Worm (Caenorhabditis elegans) whole organism, L1 larva: ENCODE measurements around the gene npax-1.
A peak's percentile ranks its signal among the peaks of the same experiment; 100 is the strongest.

Source experiments
- C34B4.2 ChIP-seq: sonication (generic microtip); optimal IDR thresholded peaks from 2 replicates; lab custom pipeline; 2017; ENCODE audit warnings: mild to moderate bottlenecking, missing genetic modification characterization, missing compliant biosample characterization
- aly-2 ChIP-seq: fragments of 150-350 bp; optimal IDR thresholded peaks from 2 replicates; lab custom pipeline; 2014; ENCODE audit warnings: missing biosample characterization, missing genetic modification characterization
- blmp-1 ChIP-seq: fragments of 150-350 bp; optimal IDR thresholded peaks from 2 replicates; lab custom pipeline; 2014; ENCODE audit warnings: missing biosample characterization, missing genetic modification characterization
- ceh-63 ChIP-seq: fragments of 200-800 bp; sonication (Bioruptor generic); optimal IDR thresholded peaks from 2 replicates; lab custom pipeline; 2018; ENCODE audit warnings: mild to moderate bottlenecking, missing genetic modification characterization, missing compliant biosample characterization
- ceh-82 ChIP-seq, 3 experiments: fragments of 150-350 bp in 1 of 3; sonication (generic microtip) in 2 of 3; optimal IDR thresholded peaks; 2 replicates each; lab custom pipeline; 2014 to 2017; ENCODE audit warnings: missing biosample characterization in 3 of 3, missing genetic modification characterization in 3 of 3
- ceh-88 ChIP-seq: fragments of 200-800 bp; sonication (Bioruptor generic); IDR thresholded peaks from 2 replicates; pipeline ENCODE4 v1.3.6; 2022; ENCODE audit warnings: missing genetic modification characterization, missing compliant biosample characterization
- ces-1 ChIP-seq: fragments of 150-350 bp; optimal IDR thresholded peaks from 2 replicates; lab custom pipeline; 2014; ENCODE audit warnings: missing biosample characterization, missing genetic modification reagents, missing genetic modification characterization
- dsc-1 ChIP-seq: sonication (generic microtip); optimal IDR thresholded peaks from 2 replicates; lab custom pipeline; 2016; ENCODE audit warnings: mild to moderate bottlenecking, missing genetic modification characterization, missing compliant biosample characterization
- efl-1 ChIP-seq, 4 experiments: fragments of 150-350 bp; optimal IDR thresholded peaks in 3 of 4; peaks in 1 of 4; 1 replicate in 1 of 4; 2 replicates in 3 of 4; lab custom pipeline; 2014; ENCODE audit warnings: missing biosample characterization in 2 of 4, missing genetic modification characterization in 2 of 4, missing genetic modification reagents in 2 of 4
- efl-3 ChIP-seq: fragments of 200-800 bp; sonication (Bioruptor generic); optimal IDR thresholded peaks from 2 replicates; lab custom pipeline; 2018; ENCODE audit warnings: mild to moderate bottlenecking, missing genetic modification characterization, missing compliant biosample characterization
- elt-3 ChIP-seq, 6 experiments: fragments of 150-350 bp in 1 of 6; sonication (generic microtip); optimal IDR thresholded peaks; 2 replicates each; lab custom pipeline; 2017 to 2018; ENCODE audit warnings: missing biosample characterization in 6 of 6, missing genetic modification characterization in 6 of 6, inconsistent platforms in 1 of 6
- fkh-10 ChIP-seq: sonication (generic microtip); optimal IDR thresholded peaks from 2 replicates; lab custom pipeline; 2017; ENCODE audit warnings: missing biosample characterization, missing genetic modification reagents, missing genetic modification characterization
- fkh-8 ChIP-seq: sonication (generic microtip); optimal IDR thresholded peaks from 2 replicates; lab custom pipeline; 2016; ENCODE audit warnings: mild to moderate bottlenecking, missing genetic modification characterization, missing compliant biosample characterization
- fos-1 ChIP-seq: fragments of 150-350 bp; optimal IDR thresholded peaks from 2 replicates; lab custom pipeline; 2014; ENCODE audit warnings: missing biosample characterization, missing genetic modification characterization
- hlh-17 ChIP-seq: fragments of 200-800 bp; sonication (Bioruptor generic); optimal IDR thresholded peaks from 2 replicates; lab custom pipeline; 2018; ENCODE audit warnings: missing genetic modification characterization, mild to moderate bottlenecking, missing compliant biosample characterization, moderate library complexity, borderline replicate concordance
- irx-1 ChIP-seq: sonication (generic microtip); optimal IDR thresholded peaks from 2 replicates; lab custom pipeline; 2016; ENCODE audit warnings: missing genetic modification characterization, missing compliant biosample characterization
- jun-1 ChIP-seq: fragments of 150-350 bp; optimal IDR thresholded peaks from 2 replicates; lab custom pipeline; 2014; ENCODE audit warnings: missing biosample characterization, missing genetic modification reagents, missing genetic modification characterization
- lin-13 ChIP-seq: fragments of 150-350 bp; optimal IDR thresholded peaks from 2 replicates; lab custom pipeline; 2014; ENCODE audit warnings: missing biosample characterization, missing genetic modification reagents, missing genetic modification characterization
- lin-14 ChIP-seq: fragments of 200-800 bp; sonication (Bioruptor generic); optimal IDR thresholded peaks from 2 replicates; lab custom pipeline; 2018; ENCODE audit warnings: mild to moderate bottlenecking, missing genetic modification characterization, moderate library complexity, missing compliant biosample characterization
- lin-35 ChIP-seq, 2 experiments: fragments of 150-350 bp; optimal IDR thresholded peaks; 2 replicates each; lab custom pipeline; 2014; ENCODE audit warnings: missing biosample characterization in 2 of 2, missing genetic modification characterization in 2 of 2, missing genetic modification reagents in 2 of 2
- lin-39 ChIP-seq: fragments of 150-350 bp; optimal IDR thresholded peaks from 2 replicates; lab custom pipeline; 2014; ENCODE audit warnings: missing biosample characterization, missing genetic modification reagents, missing genetic modification characterization
- mab-9 ChIP-seq: fragments of 200-800 bp; sonication (Bioruptor generic); IDR thresholded peaks from 2 replicates; pipeline ENCODE4 v1.3.6; 2022; ENCODE audit warnings: missing genetic modification reagents, missing genetic modification characterization, missing compliant biosample characterization
- mdl-1 ChIP-seq, 2 experiments: fragments of 150-350 bp; optimal IDR thresholded peaks; 2 replicates each; lab custom pipeline; 2014 to 2017; ENCODE audit warnings: missing biosample characterization in 2 of 2, missing genetic modification characterization in 2 of 2, inconsistent platforms in 1 of 2
- mef-2 ChIP-seq: fragments of 150-350 bp; optimal IDR thresholded peaks from 2 replicates; lab custom pipeline; 2014; ENCODE audit warnings: missing biosample characterization, missing genetic modification characterization
- mep-1 ChIP-seq: fragments of 150-350 bp; optimal IDR thresholded peaks from 2 replicates; lab custom pipeline; 2014; ENCODE audit warnings: missing biosample characterization, missing genetic modification characterization
- nhr-11 ChIP-seq: fragments of 150-350 bp; optimal IDR thresholded peaks from 2 replicates; lab custom pipeline; 2014; ENCODE audit warnings: missing biosample characterization, missing genetic modification characterization
- nhr-12 ChIP-seq: sonication (generic microtip); optimal IDR thresholded peaks from 2 replicates; lab custom pipeline; 2017; ENCODE audit warnings: missing biosample characterization, missing genetic modification characterization
- nhr-19 ChIP-seq: fragments of 200-800 bp; sonication (Bioruptor generic); conservative IDR thresholded peaks from 2 replicates; pipeline ENCODE4 v1.3.6; 2022; ENCODE audit warnings: missing genetic modification characterization, missing compliant biosample characterization
- nhr-28 ChIP-seq: fragments of 150-350 bp; optimal IDR thresholded peaks from 2 replicates; lab custom pipeline; 2014; ENCODE audit warnings: missing biosample characterization, missing genetic modification characterization
- nhr-71 ChIP-seq: sonication (generic microtip); optimal IDR thresholded peaks from 2 replicates; lab custom pipeline; 2016; ENCODE audit warnings: mild to moderate bottlenecking, missing genetic modification characterization, moderate library complexity, missing compliant biosample characterization
- nhr-76 ChIP-seq: sonication (generic microtip); optimal IDR thresholded peaks from 2 replicates; lab custom pipeline; 2017; ENCODE audit warnings: missing biosample characterization, missing genetic modification characterization
- nhr-77 ChIP-seq: fragments of 150-350 bp; optimal IDR thresholded peaks from 2 replicates; lab custom pipeline; 2014; ENCODE audit warnings: missing biosample characterization, missing genetic modification characterization
- nhr-84 ChIP-seq: sonication (generic microtip); optimal IDR thresholded peaks from 2 replicates; lab custom pipeline; 2017; ENCODE audit warnings: missing biosample characterization, missing genetic modification characterization
- nhr-85 ChIP-seq: sonication (generic microtip); peaks from one replicate; lab custom pipeline; 2016; ENCODE audit warnings: missing genetic modification characterization, inconsistent platforms, missing compliant biosample characterization
- pag-3 ChIP-seq: sonication (generic microtip); optimal IDR thresholded peaks from 2 replicates; lab custom pipeline; 2017; ENCODE audit warnings: missing genetic modification characterization, mild to moderate bottlenecking, missing compliant biosample characterization, antibody characterized with exemption, borderline replicate concordance; ENCODE audit not compliant: insufficient read depth
- pax-3 ChIP-seq: fragments of 200-800 bp; sonication (Bioruptor generic); optimal IDR thresholded peaks from 2 replicates; lab custom pipeline; 2018; ENCODE audit warnings: mild to moderate bottlenecking, missing genetic modification characterization, moderate library complexity, missing compliant biosample characterization
- pqm-1 ChIP-seq: sonication (generic microtip); optimal IDR thresholded peaks from 3 replicates; lab custom pipeline; 2017; ENCODE audit warnings: missing biosample characterization, missing genetic modification characterization
- rnt-1 ChIP-seq: sonication (generic microtip); optimal IDR thresholded peaks from 2 replicates; lab custom pipeline; 2016; ENCODE audit warnings: mild to moderate bottlenecking, missing genetic modification characterization, moderate library complexity, missing compliant biosample characterization
- skn-1 ChIP-seq: fragments of 150-350 bp; optimal IDR thresholded peaks from 2 replicates; lab custom pipeline; 2014; ENCODE audit warnings: missing biosample characterization, missing genetic modification characterization
- sox-4 ChIP-seq: sonication (generic microtip); optimal IDR thresholded peaks from 2 replicates; lab custom pipeline; 2016; ENCODE audit warnings: missing genetic modification characterization, missing compliant biosample characterization
- tbx-2 ChIP-seq: sonication (generic microtip); optimal IDR thresholded peaks from 2 replicates; lab custom pipeline; 2016; ENCODE audit warnings: missing genetic modification characterization, missing compliant biosample characterization
- tlp-1 ChIP-seq: fragments of 150-350 bp; optimal IDR thresholded peaks from 2 replicates; lab custom pipeline; 2014; ENCODE audit warnings: missing biosample characterization, missing genetic modification characterization
- unc-130 ChIP-seq: fragments of 150-350 bp; optimal IDR thresholded peaks from 2 replicates; lab custom pipeline; 2017; ENCODE audit warnings: missing biosample characterization, missing genetic modification characterization, inconsistent platforms
- unc-98 ChIP-seq: fragments of 200-800 bp; sonication (Bioruptor generic); IDR thresholded peaks from 2 replicates; pipeline ENCODE4 v1.3.6; 2022; ENCODE audit warnings: missing genetic modification characterization, missing compliant biosample characterization
- vab-15 ChIP-seq: sonication (generic microtip); optimal IDR thresholded peaks from 2 replicates; lab custom pipeline; 2017; ENCODE audit warnings: missing genotype, mild to moderate bottlenecking, missing genetic modification characterization, missing compliant biosample characterization
- zip-4 ChIP-seq: fragments of 200-800 bp; sonication (Bioruptor generic); optimal IDR thresholded peaks from 2 replicates; lab custom pipeline; 2018; ENCODE audit warnings: mild to moderate bottlenecking, missing genetic modification characterization, moderate library complexity, missing compliant biosample characterization
- ztf-11 ChIP-seq, 2 experiments: sonication (generic microtip); optimal IDR thresholded peaks; 2 replicates each; lab custom pipeline; 2016 to 2017; ENCODE audit warnings: missing genetic modification characterization in 2 of 2, missing biosample characterization in 1 of 2, missing compliant biosample characterization in 1 of 2

Gene npax-1

DNA sequence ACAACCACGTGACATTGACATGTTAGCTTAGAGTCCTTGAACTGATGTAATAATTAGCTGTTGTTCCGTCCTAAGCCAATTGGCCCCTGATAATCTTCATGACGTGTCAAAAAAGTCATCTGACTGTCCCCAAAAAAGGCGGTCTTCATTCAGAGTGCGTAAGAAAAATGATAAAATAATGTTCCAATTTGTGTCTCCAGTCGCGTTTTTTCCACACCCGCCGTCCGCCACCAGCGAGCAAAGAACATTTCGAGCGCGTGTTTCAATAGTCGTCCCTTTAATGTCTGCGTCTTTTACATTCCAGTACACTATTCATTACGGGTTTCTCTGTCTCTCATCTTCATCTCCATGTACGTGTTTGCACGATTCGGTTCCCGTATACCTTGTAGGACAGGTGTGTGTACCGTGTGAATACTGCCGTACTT, 6.4 kb upstream of the npax-1 start (continued):
- TF ChIP-seq fos-1 (tag; lab: Kevin White, UChicago) (peak; percentile 15), ztf-11 (tag; optimal IDR thresholded peaks at IDR 0.05; lab: Kevin White, UChicago) (no peak), tlp-1 (tag; lab: Kevin White, UChicago) (no peak), unc-98 (GFP tag; lab: Robert Waterston, UW) (no peak), pag-3 (tag; lab: Kevin White, UChicago) (no peak), lin-13 (peak; percentile 48), pax-3 (tag; lab: Kevin White, UChicago) (peak; percentile 72), irx-1 (tag; lab: Kevin White, UChicago) (peak; percentile 59), nhr-71 (tag; lab: Kevin White, UChicago) (peak; percentile 92), nhr-84 (tag; lab: Kevin White, UChicago) (no peak), nhr-11 (tag; lab: Kevin White, UChicago) (no peak), sox-4 (tag; lab: Kevin White, UChicago) (peak; percentile 36), rnt-1 (tag; lab: Kevin White, UChicago) (peak; percentile 30), dsc-1 (tag; lab: Kevin White, UChicago) (peak; percentile 97), vab-15 (tag; lab: Kevin White, UChicago) (no peak), nhr-85 (tag; lab: Kevin White, UChicago) (peak; percentile 99), ceh-63 (GFP tag; lab: Kevin White, UChicago) (no peak), mef-2 (tag; lab: Kevin White, UChicago) (no peak), unc-130 (tag; lab: Kevin White, UChicago) (peak; percentile 84), ceh-82 (tag; optimal IDR thresholded peaks at IDR 0.05; lab: Kevin White, UChicago) (peak in 2 of 3 experiments; percentile 23 to 49), zip-4 (GFP tag; lab: Kevin White, UChicago) (peak; percentile 24), nhr-77 (tag; lab: Kevin White, UChicago) (peak; percentile 27), mab-9 (GFP tag; lab: Robert Waterston, UW) (0 out of 2 replicates have a peak, but pooled peaks have one; percentile 55), mep-1 (tag; lab: Kevin White, UChicago) (peak; percentile 42), nhr-19 (GFP tag; lab: Robert Waterston, UW) (peak; percentile 91), jun-1 (tag; lab: Kevin White, UChicago) (peak; percentile 57), lin-39 (tag; lab: Kevin White, UChicago) (no peak), lin-35 (GFP tag; optimal IDR thresholded peaks at IDR 0.05; lab: Kevin White, UChicago) (peak; percentile 31 to 80), nhr-12 (tag; lab: Kevin White, UChicago) (no peak), fkh-10 (GFP tag; lab: Kevin White, UChicago) (no peak), hlh-17 (GFP tag; lab: Kevin White, UChicago) (no peak)

DNA sequence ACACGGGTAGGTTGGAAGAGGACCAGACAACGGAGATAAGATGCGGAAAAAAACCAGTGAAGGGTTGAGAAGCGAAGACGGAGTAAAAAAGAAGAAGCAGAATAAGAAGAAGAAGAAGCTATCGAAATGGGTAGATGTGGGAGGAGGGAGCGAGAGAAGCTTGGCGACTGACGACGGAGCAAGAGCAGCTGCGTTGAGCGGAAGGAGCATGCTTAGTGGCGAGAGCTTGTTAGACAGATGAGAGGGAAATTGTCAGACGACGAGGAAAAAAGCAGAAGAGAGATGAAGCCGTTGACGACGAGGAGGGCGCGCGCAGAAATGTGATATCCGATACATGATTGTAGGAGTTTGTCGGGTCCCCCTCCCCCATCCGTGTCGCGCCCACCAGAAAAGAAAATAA, 4.1 kb downstream of the npax-1 start:
- TF ChIP-seq fos-1 (tag; lab: Kevin White, UChicago) (no peak), tbx-2 (tag; lab: Kevin White, UChicago) (peak; percentile 74), mab-9 (GFP tag; lab: Robert Waterston, UW) (no peak), lin-14 (GFP tag; lab: Kevin White, UChicago) (peak; percentile 89), mdl-1 (tag; optimal IDR thresholded peaks at IDR 0.05; lab: Kevin White, UChicago) (no peak), C34B4.2 (tag; lab: Kevin White, UChicago) (no peak), jun-1 (tag; lab: Kevin White, UChicago) (peak; percentile 16), nhr-28 (tag; lab: Kevin White, UChicago) (no peak), fkh-8 (tag; lab: Kevin White, UChicago) (peak; percentile 74), blmp-1 (tag; lab: Kevin White, UChicago) (no peak), elt-3 (tag; optimal IDR thresholded peaks at IDR 0.05; lab: Kevin White, UChicago) (no peak), nhr-11 (tag; lab: Kevin White, UChicago) (no peak), lin-39 (tag; lab: Kevin White, UChicago) (no peak), lin-13 (no peak), irx-1 (tag; lab: Kevin White, UChicago) (peak; percentile 67), ceh-82 (tag; optimal IDR thresholded peaks at IDR 0.05; lab: Kevin White, UChicago) (peak; percentile 50 to 68 (median 57)), dsc-1 (tag; lab: Kevin White, UChicago) (peak; percentile 38), pqm-1 (tag; lab: Kevin White, UChicago) (no peak), zip-4 (GFP tag; lab: Kevin White, UChicago) (no peak), efl-3 (GFP tag; lab: Kevin White, UChicago) (no peak), nhr-77 (tag; lab: Kevin White, UChicago) (no peak), pag-3 (tag; lab: Kevin White, UChicago) (no peak), ceh-88 (GFP tag; lab: Robert Waterston, UW) (no peak), nhr-76 (tag; lab: Kevin White, UChicago) (no peak), unc-130 (tag; lab: Kevin White, UChicago) (no peak), aly-2 (tag; lab: Kevin White, UChicago) (no peak), nhr-85 (tag; lab: Kevin White, UChicago) (no peak), ces-1 (GFP tag; lab: Kevin White, UChicago) (no peak), skn-1 (tag; lab: Kevin White, UChicago) (no peak), efl-1 (optimal IDR thresholded peaks at IDR 0.05; lab: Kevin White, UChicago) (peak; percentile 27 to 30), efl-1 (GFP tag; optimal IDR thresholded peaks at IDR 0.05 in 1 of 2; lab: Kevin White, UChicago) (no peak), sox-4 (tag; lab: Kevin White, UChicago) (no peak)
